Worm (Caenorhabditis elegans): Measurements from ENCODE around the gene F42D1.4.

DNA sequence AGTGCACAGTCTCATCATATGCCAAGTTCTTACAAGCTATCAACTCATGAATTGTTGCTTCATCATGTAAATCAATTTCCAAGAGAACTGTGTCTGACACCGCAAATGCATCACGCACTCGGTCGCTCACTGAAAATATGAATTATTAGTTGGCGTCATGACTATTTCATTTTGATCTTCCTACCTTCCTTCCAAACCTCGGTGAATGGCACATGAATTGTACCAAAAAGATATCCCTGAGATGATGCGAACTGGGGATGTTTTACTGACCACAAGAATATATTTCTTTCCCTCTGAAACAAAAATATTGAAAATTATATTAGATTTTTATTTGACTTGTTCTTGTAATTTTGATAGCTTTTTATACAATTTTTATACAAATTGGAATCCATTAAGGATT lies 46.9 kb upstream of the F42D1.4 start:
- TF ChIP-seq ets-7 (tag; optimal IDR thresholded peaks at IDR 0.05) (no peak), tra-4 (tag; optimal IDR thresholded peaks at IDR 0.05) (no peak), ama-1 (optimal IDR thresholded peaks at IDR 0.05) (no peak), hnd-1 (tag; optimal IDR thresholded peaks at IDR 0.05) (no peak), tbx-11 (GFP tag; IDR thresholded peaks at IDR 0.05) (no peak), scrt-1 (GFP tag; IDR thresholded peaks at IDR 0.05) (no peak)
